Fruit fly (Drosophila melanogaster) whole organism, embryonic: ENCODE measurements around the gene sky.
A peak's percentile ranks its signal among the peaks of the same experiment; 100 is the strongest.

ENCODE experiments used
- CG11398 ChIP-seq: fragments of 200-800 bp; sonication (Bioruptor generic); optimal IDR thresholded peaks from 2 replicates; lab custom pipeline; 2016; ENCODE audit warnings: missing biosample characterization, missing genetic modification characterization
- CG1233 ChIP-seq: fragments of 200-800 bp; sonication (Bioruptor generic); optimal IDR thresholded peaks from 4 replicates; lab custom pipeline; 2018; ENCODE audit warnings: missing biosample characterization, mild to moderate bottlenecking, missing genetic modification characterization
- CG12769 ChIP-seq: fragments of 200-800 bp; sonication (Bioruptor generic); optimal IDR thresholded peaks from 2 replicates; lab custom pipeline; 2019; ENCODE audit warnings: missing biosample characterization, mild to moderate bottlenecking, missing genetic modification characterization, moderate library complexity
- CG12942 ChIP-seq: fragments of 200-800 bp; sonication (Bioruptor generic); optimal IDR thresholded peaks from 3 replicates; lab custom pipeline; 2016; ENCODE audit warnings: missing biosample characterization, missing genetic modification characterization
- CG14667 ChIP-seq: fragments of 200-800 bp; sonication (Bioruptor generic); IDR thresholded peaks from 2 replicates; pipeline ENCODE4 v1.3.6; 2022; ENCODE audit warnings: missing biosample characterization, missing genetic modification characterization
- CG14710 ChIP-seq: fragments of 200-800 bp; sonication (Bioruptor generic); optimal IDR thresholded peaks from 3 replicates; lab custom pipeline; 2019; ENCODE audit warnings: missing biosample characterization, mild to moderate bottlenecking, missing genetic modification characterization, moderate library complexity
- CG15696 ChIP-seq: fragments of 200-800 bp; sonication (Bioruptor generic); optimal IDR thresholded peaks from 2 replicates; lab custom pipeline; 2019; ENCODE audit warnings: missing biosample characterization, mild to moderate bottlenecking, missing genetic modification characterization, moderate library complexity
- CG1603 ChIP-seq: fragments of 200-800 bp; sonication (Bioruptor generic); optimal IDR thresholded peaks from 2 replicates; lab custom pipeline; 2019; ENCODE audit warnings: missing biosample characterization, mild to moderate bottlenecking, missing genetic modification characterization, moderate library complexity
- CG1832 ChIP-seq: fragments of 200-800 bp; sonication (Bioruptor generic); optimal IDR thresholded peaks from 2 replicates; lab custom pipeline; 2017; ENCODE audit warnings: missing biosample characterization, mild to moderate bottlenecking, missing genetic modification characterization, inconsistent platforms
- CG33557 ChIP-seq: fragments of 200-800 bp; sonication (Bioruptor generic); optimal IDR thresholded peaks from 2 replicates; lab custom pipeline; 2019; ENCODE audit warnings: missing biosample characterization, mild to moderate bottlenecking, missing genetic modification characterization, moderate library complexity
- CG3838 ChIP-seq: fragments of 200-800 bp; sonication (Bioruptor generic); optimal IDR thresholded peaks from 3 replicates; lab custom pipeline; 2016; ENCODE audit warnings: missing biosample characterization, missing genetic modification characterization
- CG3847 ChIP-seq: fragments of 200-800 bp; sonication (Bioruptor generic); IDR thresholded peaks from 2 replicates; pipeline ENCODE4 v1.3.6; 2022; ENCODE audit warnings: missing biosample characterization, missing genetic modification characterization
- CG4328 ChIP-seq: fragments of 200-800 bp; sonication (Bioruptor generic); optimal IDR thresholded peaks from 3 replicates; lab custom pipeline; 2017; ENCODE audit warnings: missing biosample characterization, missing genetic modification reagents, missing genetic modification characterization
- CG5245 ChIP-seq: fragments of 200-800 bp; sonication (Bioruptor generic); optimal IDR thresholded peaks from 3 replicates; lab custom pipeline; 2016; ENCODE audit warnings: missing biosample characterization, missing genetic modification characterization
- CG7745 ChIP-seq: fragments of 200-800 bp; sonication (Bioruptor generic); optimal IDR thresholded peaks from 2 replicates; lab custom pipeline; 2018; ENCODE audit warnings: missing biosample characterization, mild to moderate bottlenecking, missing genetic modification characterization, moderate library complexity
- CG7839 ChIP-seq: fragments of 200-800 bp; sonication (Bioruptor generic); optimal IDR thresholded peaks from 3 replicates; lab custom pipeline; 2018; ENCODE audit warnings: missing biosample characterization, mild to moderate bottlenecking, missing genetic modification characterization, moderate library complexity
- CG8290 ChIP-seq, 3 experiments: fragments of 200-800 bp; sonication (Bioruptor generic); optimal IDR thresholded peaks; 2 replicates each; lab custom pipeline; 2016 to 2019; ENCODE audit warnings: missing biosample characterization in 3 of 3, missing genetic modification characterization in 3 of 3, mild to moderate bottlenecking in 2 of 3, moderate library complexity in 1 of 3
- Chrac-16 ChIP-seq: fragments of 200-800 bp; sonication (Bioruptor generic); optimal IDR thresholded peaks from 3 replicates; lab custom pipeline; 2016; ENCODE audit warnings: missing biosample characterization, missing genetic modification characterization
- D19A ChIP-seq: fragments of 200-800 bp; optimal IDR thresholded peaks from 3 replicates; lab custom pipeline; 2019; ENCODE audit warnings: missing biosample characterization, mild to moderate bottlenecking, missing genetic modification characterization, moderate library complexity
- Dfd ChIP-seq, 2 experiments: fragments of >200 bp; optimal IDR thresholded peaks; 2 replicates each; lab custom pipeline; 2017; ENCODE audit warnings: missing biosample characterization in 2 of 2, missing genetic modification characterization in 2 of 2
- Doc3 ChIP-seq: fragments of 200-800 bp; sonication (Bioruptor generic); IDR thresholded peaks from 3 replicates; pipeline ENCODE4 v1.3.6; 2022; ENCODE audit warnings: missing biosample characterization, missing genetic modification characterization; ENCODE audit not compliant: partially characterized antibody
- Ets65A ChIP-seq: fragments of 200-800 bp; sonication (Bioruptor generic); peaks from one replicate; lab custom pipeline; 2016; ENCODE audit warnings: missing biosample characterization, missing genetic modification characterization
- Ets97D ChIP-seq: fragments of 200-800 bp; sonication (Bioruptor generic); optimal IDR thresholded peaks from 3 replicates; lab custom pipeline; 2016; ENCODE audit warnings: missing biosample characterization, missing genetic modification characterization
- Gsc ChIP-seq: fragments of 200-800 bp; sonication (Bioruptor generic); IDR thresholded peaks from 2 replicates; pipeline ENCODE4 v1.3.6; 2022; ENCODE audit warnings: missing biosample characterization, missing genetic modification characterization
- H15 ChIP-seq: fragments of 200-800 bp; sonication (Bioruptor generic); IDR thresholded peaks from 3 replicates; pipeline ENCODE4 v1.3.6; 2022; ENCODE audit warnings: missing biosample characterization, missing genetic modification characterization
- Med ChIP-seq: fragments of 200-800 bp; sonication (Bioruptor generic); peaks from one replicate; lab custom pipeline; 2016; ENCODE audit warnings: missing biosample characterization, missing genetic modification characterization, mild to moderate bottlenecking, inconsistent platforms, moderate library complexity
- Sin3A ChIP-seq: fragments of >200 bp; optimal IDR thresholded peaks from 2 replicates; lab custom pipeline; 2018
- Xbp1 ChIP-seq: fragments of 200-800 bp; sonication (Bioruptor generic); optimal IDR thresholded peaks from 3 replicates; lab custom pipeline; 2016; ENCODE audit warnings: missing biosample characterization, mild to moderate bottlenecking, missing genetic modification characterization
- Xrp1 ChIP-seq: fragments of 200-800 bp; sonication (Bioruptor generic); IDR thresholded peaks from 2 replicates; pipeline ENCODE4 v1.3.6; 2022; ENCODE audit warnings: missing biosample characterization, missing genetic modification characterization
- ac ChIP-seq: fragments of 200-800 bp; sonication (Bioruptor generic); optimal IDR thresholded peaks from 3 replicates; lab custom pipeline; 2017; ENCODE audit warnings: missing biosample characterization, mild to moderate bottlenecking, missing genetic modification characterization
- chm ChIP-seq: fragments of 200-800 bp; sonication (Bioruptor generic); IDR thresholded peaks from 2 replicates; pipeline ENCODE4 v1.3.6; 2022; ENCODE audit warnings: missing biosample characterization, missing genetic modification characterization
- dmrt11E ChIP-seq: fragments of 200-800 bp; sonication (Bioruptor generic); optimal IDR thresholded peaks from 3 replicates; lab custom pipeline; 2018; ENCODE audit warnings: missing biosample characterization, mild to moderate bottlenecking, missing genetic modification characterization, moderate library complexity
- dmrt99B ChIP-seq: fragments of 200-800 bp; sonication (Bioruptor generic); optimal IDR thresholded peaks from 2 replicates; lab custom pipeline; 2018; ENCODE audit warnings: missing biosample characterization, mild to moderate bottlenecking, missing genetic modification characterization, moderate library complexity
- eve ChIP-seq, 2 experiments: fragments of >200 bp; optimal IDR thresholded peaks; 2 replicates each; lab custom pipeline; 2017; ENCODE audit warnings: missing biosample characterization in 2 of 2, missing genetic modification characterization in 2 of 2
- ewg ChIP-seq: fragments of 200-800 bp; sonication (Bioruptor generic); optimal IDR thresholded peaks from 3 replicates; lab custom pipeline; 2017; ENCODE audit warnings: mild to moderate bottlenecking, missing biosample characterization, missing genetic modification reagents, missing genetic modification characterization
- fd102C ChIP-seq: fragments of 200-800 bp; sonication (Bioruptor generic); optimal IDR thresholded peaks from 2 replicates; lab custom pipeline; 2018; ENCODE audit warnings: missing biosample characterization, mild to moderate bottlenecking, missing genetic modification characterization, moderate library complexity
- fd3F ChIP-seq: fragments of 200-800 bp; sonication (Bioruptor generic); optimal IDR thresholded peaks from 2 replicates; lab custom pipeline; 2018; ENCODE audit warnings: missing biosample characterization, mild to moderate bottlenecking, missing genetic modification characterization, moderate library complexity
- fd64A ChIP-seq: fragments of 200-800 bp; sonication (Bioruptor generic); optimal IDR thresholded peaks from 3 replicates; lab custom pipeline; 2018; ENCODE audit warnings: missing biosample characterization, mild to moderate bottlenecking, missing genetic modification characterization
- klu ChIP-seq: fragments of 200-800 bp; sonication (Bioruptor generic); IDR thresholded peaks from 2 replicates; pipeline ENCODE4 v1.3.6; 2022; ENCODE audit warnings: missing biosample characterization, missing genetic modification characterization
- odd ChIP-seq: fragments of 200-800 bp; sonication (Bioruptor generic); optimal IDR thresholded peaks from 2 replicates; lab custom pipeline; 2017; ENCODE audit warnings: missing biosample characterization, mild to moderate bottlenecking, missing genetic modification characterization
- onecut ChIP-seq: fragments of 200-800 bp; sonication (Bioruptor generic); IDR thresholded peaks from 2 replicates; pipeline ENCODE4 v1.3.6; 2022; ENCODE audit warnings: missing biosample characterization, missing genetic modification characterization
- row ChIP-seq: fragments of 200-800 bp; sonication (Bioruptor generic); IDR thresholded peaks from 3 replicates; pipeline ENCODE4 v1.3.6; 2022; ENCODE audit warnings: missing biosample characterization, missing genetic modification characterization
- sens ChIP-seq: fragments of 200-800 bp; sonication (Bioruptor generic); peaks from one replicate; lab custom pipeline; 2016; ENCODE audit warnings: missing biosample characterization, missing genetic modification characterization
- slbo ChIP-seq: fragments of 200-800 bp; sonication (Bioruptor generic); IDR thresholded peaks from 2 replicates; pipeline ENCODE4 v1.3.6; 2022; ENCODE audit warnings: missing biosample characterization, missing genetic modification characterization
- sob ChIP-seq: fragments of 200-800 bp; sonication (Bioruptor generic); IDR thresholded peaks from 2 replicates; pipeline ENCODE4 v1.3.6; 2022; ENCODE audit warnings: missing biosample characterization, missing genetic modification characterization
- wek ChIP-seq: fragments of 200-800 bp; sonication (Bioruptor generic); optimal IDR thresholded peaks from 3 replicates; lab custom pipeline; 2018; ENCODE audit warnings: missing biosample characterization, mild to moderate bottlenecking, missing genetic modification characterization, moderate library complexity

Gene sky

dm6 chr2L:20935338-20936060 is 16.8 kb upstream of the sky start (continued):
- no peak for TF ChIP-seq slbo
- TF ChIP-seq chm (GFP tag; lab: Robert Waterston, UW): peak; percentile 68; the same call in 1 of the 2 replicates
- TF ChIP-seq CG15696 (tag; lab: Kevin White, UChicago): peak; percentile 76
- no peak for TF ChIP-seq Dfd (GFP tag; optimal IDR thresholded peaks at IDR 0.05; lab: Kevin White, UChicago)
- TF ChIP-seq CG1233 (GFP tag; lab: Kevin White, UChicago): peak; percentile 18
- TF ChIP-seq Med (GFP tag; lab: Kevin White, UChicago): peak; percentile 65
- no peak for TF ChIP-seq onecut (GFP tag; lab: Robert Waterston, UW)
- no peak for TF ChIP-seq CG12942 (GFP tag; lab: Kevin White, UChicago)
- TF ChIP-seq Xrp1: peak; percentile 40; the same call in 1 of the 2 replicates
- TF ChIP-seq fd3F (GFP tag; lab: Kevin White, UChicago): no peak
- peak; percentile 8 for TF ChIP-seq sens (GFP tag; lab: Kevin White, UChicago)
- no peak for TF ChIP-seq Gsc (GFP tag; lab: Robert Waterston, UW)
- no peak for TF ChIP-seq fd64A
- no peak for TF ChIP-seq CG3838 (GFP tag; lab: Kevin White, UChicago)
- TF ChIP-seq Ets65A (GFP tag; lab: Kevin White, UChicago): no peak
- peak; percentile 28 for TF ChIP-seq wek (GFP tag; lab: Kevin White, UChicago)
- TF ChIP-seq dmrt99B: no peak

dm6 chr2L:20934678-20935077 is 15.9 kb upstream of the sky start:
- TF ChIP-seq CG1603 (tag; lab: Kevin White, UChicago) (peak; percentile 22), klu (GFP tag; lab: Robert Waterston, UW) (no peak), dmrt11E (tag; lab: Kevin White, UChicago) (peak; percentile 13), CG12769 (no peak), D19A (peak; percentile 11), sens (GFP tag; lab: Kevin White, UChicago) (peak; percentile 60), Xrp1 (0 out of 2 replicates have a peak, but pooled peaks have one; percentile 43), CG14667 (GFP tag; lab: Robert Waterston, UW) (no peak), ac (peak; percentile 35), CG33557 (peak; percentile 3), CG1832 (GFP tag; lab: Kevin White, UChicago) (no peak), CG15696 (tag; lab: Kevin White, UChicago) (peak; percentile 38), sob (GFP tag; lab: Robert Waterston, UW) (no peak), eve (GFP tag; optimal IDR thresholded peaks at IDR 0.05; lab: Kevin White, UChicago) (no peak), fd102C (peak; percentile 58), Sin3A (lab: Kevin White, UChicago) (no peak), CG8290 (GFP tag; optimal IDR thresholded peaks at IDR 0.05; lab: Kevin White, UChicago) (no peak), CG8290 (tag; optimal IDR thresholded peaks at IDR 0.05; lab: Kevin White, UChicago) (no peak), CG7839 (tag; lab: Kevin White, UChicago) (no peak), Ets97D (GFP tag; lab: Kevin White, UChicago) (no peak), CG7745 (tag; lab: Kevin White, UChicago) (peak; percentile 19), CG3847 (GFP tag; lab: Robert Waterston, UW) (no peak)

dm6 chr2L:20934013-20934412 is 15.3 kb upstream of the sky start, which contains the start of gene CG9270:
Gene CG9270 (minus strand): TSS chr2L:20934113.
- TF ChIP-seq CG4328 (GFP tag; lab: Kevin White, UChicago): no peak
- TF ChIP-seq CG5245 (GFP tag; lab: Kevin White, UChicago): no peak
- TF ChIP-seq Xbp1 (GFP tag; lab: Kevin White, UChicago): no peak
- no peak for TF ChIP-seq Gsc (GFP tag; lab: Robert Waterston, UW)
- TF ChIP-seq Doc3 (GFP tag; lab: Robert Waterston, UW): no peak
- no peak for TF ChIP-seq CG11398 (GFP tag; lab: Kevin White, UChicago)
- no peak for TF ChIP-seq CG12942 (GFP tag; lab: Kevin White, UChicago)
- no peak for TF ChIP-seq CG14710 (tag; lab: Kevin White, UChicago)
- TF ChIP-seq H15 (GFP tag; lab: Robert Waterston, UW): no peak
- no peak for TF ChIP-seq row
- TF ChIP-seq ewg: no peak
- TF ChIP-seq Chrac-16 (GFP tag; lab: Kevin White, UChicago): no peak
- TF ChIP-seq odd (GFP tag; lab: Kevin White, UChicago): no peak
- TF ChIP-seq, all 482 proteins: peak for 0
